Worm (Caenorhabditis elegans) whole organism, L4 larva: ENCODE data around the gene B0302.5.
A peak's percentile ranks its signal among the peaks of the same experiment; 100 is the strongest.

Source experiments
- D1046.2 ChIP-seq: fragments of 200-800 bp; sonication (Bioruptor generic); IDR thresholded peaks from 2 replicates; pipeline ENCODE4 v1.3.6; 2022; ENCODE audit warnings: missing genetic modification characterization, missing compliant biosample characterization
- F26F4.8 ChIP-seq: fragments of 200-800 bp; sonication (Bioruptor generic); conservative IDR thresholded peaks from 2 replicates; pipeline ENCODE4 v1.3.6; 2022; ENCODE audit warnings: missing genetic modification characterization, missing compliant biosample characterization
- T26A8.4 ChIP-seq: fragments of 200-800 bp; sonication (Bioruptor generic); IDR thresholded peaks from 2 replicates; pipeline ENCODE4 v1.3.6; 2022; ENCODE audit warnings: missing genetic modification characterization, missing compliant biosample characterization
- aha-1 ChIP-seq: fragments of 150-350 bp; peaks from one replicate; lab custom pipeline; 2014; ENCODE audit warnings: missing biosample characterization, missing genetic modification characterization
- arid-1 ChIP-seq: fragments of 200-800 bp; sonication (Bioruptor generic); conservative IDR thresholded peaks from 2 replicates; pipeline ENCODE4 v1.3.6; 2022; ENCODE audit warnings: missing genetic modification reagents, missing genetic modification characterization, missing compliant biosample characterization
- ces-1 ChIP-seq: fragments of 150-350 bp; sonication (generic microtip); optimal IDR thresholded peaks from 4 replicates; lab custom pipeline; 2014; ENCODE audit warnings: missing biosample characterization, missing genetic modification reagents, missing genetic modification characterization
- cey-2 ChIP-seq: sonication (generic microtip); optimal IDR thresholded peaks from 3 replicates; lab custom pipeline; 2017; ENCODE audit warnings: missing genetic modification characterization, mild to moderate bottlenecking, missing compliant biosample characterization, antibody characterized with exemption, borderline replicate concordance; ENCODE audit not compliant: insufficient read depth
- ctbp-1 ChIP-seq: fragments of 200-800 bp; sonication (Bioruptor generic); IDR thresholded peaks from 2 replicates; pipeline ENCODE4 v1.3.6; 2022; ENCODE audit warnings: missing genetic modification reagents, missing genetic modification characterization, missing compliant biosample characterization
- daf-16 ChIP-seq, 3 experiments: sonication (generic microtip); optimal IDR thresholded peaks; 2 replicates each; lab custom pipeline; 2016 to 2017; ENCODE audit warnings: missing genetic modification characterization in 3 of 3, missing genetic modification reagents in 3 of 3, mild to moderate bottlenecking in 2 of 3, missing compliant biosample characterization in 2 of 3, missing biosample characterization in 1 of 3, moderate library complexity in 1 of 3
- daf-8 ChIP-seq: fragments of 200-800 bp; sonication (Bioruptor generic); IDR thresholded peaks from 2 replicates; pipeline ENCODE4 v1.3.6; 2022; ENCODE audit warnings: missing genetic modification characterization, missing compliant biosample characterization
- dmd-6 ChIP-seq: fragments of 200-800 bp; sonication (Bioruptor generic); IDR thresholded peaks from 2 replicates; pipeline ENCODE4 v1.3.6; 2022; ENCODE audit warnings: missing genetic modification reagents, missing genetic modification characterization, missing compliant biosample characterization
- dpl-1 ChIP-seq: fragments of 150-350 bp; optimal IDR thresholded peaks from 2 replicates; lab custom pipeline; 2014; ENCODE audit warnings: missing biosample characterization, missing genetic modification reagents, missing genetic modification characterization
- dve-1 ChIP-seq: sonication (generic microtip); optimal IDR thresholded peaks from 2 replicates; lab custom pipeline; 2017; ENCODE audit warnings: antibody characterized with exemption, mild to moderate bottlenecking, missing genetic modification characterization, missing compliant biosample characterization; ENCODE audit not compliant: insufficient read depth
- fkh-10 ChIP-seq: fragments of 150-350 bp; optimal IDR thresholded peaks from 2 replicates; lab custom pipeline; 2014; ENCODE audit warnings: missing biosample characterization, missing genetic modification reagents, missing genetic modification characterization
- hif-1 ChIP-seq, 2 experiments: sonication (generic microtip); optimal IDR thresholded peaks; 2 replicates each; lab custom pipeline; 2016 to 2017; ENCODE audit warnings: missing compliant biosample characterization in 2 of 2, missing genetic modification characterization in 2 of 2, missing genetic modification reagents in 2 of 2, missing genotype in 2 of 2, mild to moderate bottlenecking in 1 of 2
- hlh-11 ChIP-seq: fragments of 200-800 bp; sonication (Bioruptor generic); optimal IDR thresholded peaks from 2 replicates; lab custom pipeline; 2018; ENCODE audit warnings: mild to moderate bottlenecking, missing genetic modification characterization, missing compliant biosample characterization
- hlh-30 ChIP-seq: sonication (generic microtip); optimal IDR thresholded peaks from 2 replicates; lab custom pipeline; 2017; ENCODE audit warnings: antibody characterized with exemption, mild to moderate bottlenecking, missing genetic modification characterization, missing compliant biosample characterization; ENCODE audit not compliant: insufficient read depth
- lin-15B ChIP-seq: fragments of 150-350 bp; sonication (generic microtip); optimal IDR thresholded peaks from 3 replicates; lab custom pipeline; 2014; ENCODE audit warnings: missing biosample characterization, missing genetic modification characterization
- mdl-1 ChIP-seq, 2 experiments: fragments of 150-350 bp in 1 of 2; sonication (generic microtip) in 1 of 2; optimal IDR thresholded peaks; 2 replicates each; lab custom pipeline; 2014 to 2017; ENCODE audit warnings: missing biosample characterization in 2 of 2, missing genetic modification characterization in 2 of 2
- mes-2 ChIP-seq: sonication (generic microtip); optimal IDR thresholded peaks from 2 replicates; lab custom pipeline; 2016; ENCODE audit warnings: missing genotype, mild to moderate bottlenecking, missing genetic modification characterization, missing compliant biosample characterization; ENCODE audit not compliant: poor library complexity, severe bottlenecking
- mxl-3 ChIP-seq: fragments of 200-800 bp; sonication (Bioruptor generic); optimal IDR thresholded peaks from 2 replicates; lab custom pipeline; 2018; ENCODE audit warnings: mild to moderate bottlenecking, missing genetic modification characterization, missing compliant biosample characterization
- nhr-28 ChIP-seq: fragments of 150-350 bp; optimal IDR thresholded peaks from 2 replicates; lab custom pipeline; 2014; ENCODE audit warnings: missing biosample characterization, missing genetic modification characterization
- nhr-41 ChIP-seq: fragments of 200-800 bp; sonication (Bioruptor generic); IDR thresholded peaks from 2 replicates; pipeline ENCODE4 v1.3.6; 2022; ENCODE audit warnings: missing genetic modification reagents, missing genetic modification characterization, missing compliant biosample characterization
- nhr-42 ChIP-seq: fragments of 200-800 bp; sonication (Bioruptor generic); IDR thresholded peaks from 2 replicates; pipeline ENCODE4 v1.3.6; 2022; ENCODE audit warnings: missing genetic modification characterization, missing compliant biosample characterization
- nhr-48 ChIP-seq: sonication (generic microtip); optimal IDR thresholded peaks from 2 replicates; lab custom pipeline; 2016; ENCODE audit warnings: mild to moderate bottlenecking, missing genetic modification characterization, missing compliant biosample characterization
- nhr-6 ChIP-seq: fragments of 150-350 bp; optimal IDR thresholded peaks from 2 replicates; lab custom pipeline; 2014; ENCODE audit warnings: missing biosample characterization, missing genetic modification characterization
- nhr-76 ChIP-seq: fragments of 150-350 bp; optimal IDR thresholded peaks from 2 replicates; lab custom pipeline; 2014; ENCODE audit warnings: missing biosample characterization, missing genetic modification characterization
- nhr-77 ChIP-seq: fragments of 150-350 bp; optimal IDR thresholded peaks from 2 replicates; lab custom pipeline; 2014; ENCODE audit warnings: missing biosample characterization, missing genetic modification characterization
- pha-4 ChIP-seq, 2 experiments: fragments of 150-350 bp in 1 of 2; fragments of 200-800 bp in 1 of 2; sonication (Bioruptor generic) in 1 of 2; IDR thresholded peaks in 1 of 2; optimal IDR thresholded peaks in 1 of 2; 2 replicates each; pipeline versions ENCODE4 v1.3.6 to Lab custom; 2014 to 2022; ENCODE audit warnings: missing genetic modification characterization in 2 of 2, missing genetic modification reagents in 2 of 2, missing biosample characterization in 1 of 2, missing compliant biosample characterization in 1 of 2
- pqm-1 ChIP-seq: sonication (generic microtip); optimal IDR thresholded peaks from 2 replicates; lab custom pipeline; 2017; ENCODE audit warnings: missing biosample characterization, missing genetic modification characterization
- spr-3 ChIP-seq: fragments of 200-800 bp; sonication (Bioruptor generic); optimal IDR thresholded peaks from 2 replicates; lab custom pipeline; 2018; ENCODE audit warnings: mild to moderate bottlenecking, missing genetic modification characterization, missing compliant biosample characterization
- unc-62 ChIP-seq, 3 experiments: fragments of 150-350 bp in 1 of 3; sonication (generic microtip); optimal IDR thresholded peaks in 2 of 3; peaks in 1 of 3; 1 replicate in 1 of 3; 2 replicates in 2 of 3; lab custom pipeline; 2014 to 2017; ENCODE audit warnings: missing biosample characterization in 3 of 3, missing genetic modification characterization in 3 of 3, missing genetic modification reagents in 3 of 3, missing genotype in 1 of 3

B0302.5 gene

DNA sequence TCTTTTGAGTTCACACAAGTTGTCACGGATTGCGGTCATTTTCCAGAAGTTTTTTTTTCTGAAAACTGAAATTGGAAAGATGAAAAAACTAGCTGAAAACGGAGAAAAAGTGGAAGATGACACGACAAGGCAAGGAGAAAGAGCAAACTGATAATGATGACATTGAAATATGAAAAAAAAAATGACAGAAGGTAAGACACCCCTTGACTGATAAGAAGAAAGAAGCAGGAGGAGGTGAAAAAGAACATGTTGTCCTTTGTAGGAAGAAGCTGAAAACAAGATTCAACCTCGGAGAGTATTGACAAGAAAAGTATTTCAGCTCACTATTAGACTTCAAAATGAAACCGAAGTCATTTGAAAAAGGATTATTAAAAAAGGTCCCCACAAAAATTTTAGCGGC, at the start of gene B0302.5:
Gene B0302.5 (minus strand): TSS at position 58 of the 400 bp plus-strand sequence.
- peak; percentile 84 for TF ChIP-seq pqm-1 (tag; lab: Kevin White, UChicago)
- no peak for TF ChIP-seq daf-16 (GFP tag; optimal IDR thresholded peaks at IDR 0.05; lab: Kevin White, UChicago)
- peak; percentile 73 for TF ChIP-seq daf-16 (tag; optimal IDR thresholded peaks at IDR 0.05; lab: Kevin White, UChicago)
- TF ChIP-seq dve-1 (tag; lab: Kevin White, UChicago): peak; percentile 19
- no peak for TF ChIP-seq cey-2 (tag; lab: Kevin White, UChicago)
- TF ChIP-seq ctbp-1: no peak
- no peak for TF ChIP-seq spr-3 (GFP tag; lab: Kevin White, UChicago)
- no peak for TF ChIP-seq nhr-77
- TF ChIP-seq ces-1: no peak
- TF ChIP-seq hif-1 (tag; optimal IDR thresholded peaks at IDR 0.05; lab: Kevin White, UChicago): no peak
- TF ChIP-seq hlh-11 (tag; lab: Kevin White, UChicago): peak; percentile 56
- no peak for TF ChIP-seq nhr-48 (tag; lab: Kevin White, UChicago)
- 0 out of 2 replicates have a peak, but pooled peaks have one; percentile 12 for TF ChIP-seq nhr-42 (GFP tag; lab: Robert Waterston, UW)
- no peak for TF ChIP-seq mes-2 (tag; lab: Kevin White, UChicago)
- TF ChIP-seq dmd-6 (GFP tag; lab: Robert Waterston, UW): peak; percentile 61; the same call in 1 of the 2 replicates
- TF ChIP-seq nhr-6: peak; percentile 9
- TF ChIP-seq D1046.2 (GFP tag; lab: Robert Waterston, UW): no peak
- no peak for TF ChIP-seq pha-4 (GFP tag; IDR thresholded peaks at IDR 0.05; lab: Robert Waterston, UW)
- no peak for TF ChIP-seq pha-4 (tag; optimal IDR thresholded peaks at IDR 0.05; lab: Kevin White, UChicago)
- 0 out of 2 replicates have a peak, but pooled peaks have one; percentile 31 for TF ChIP-seq nhr-41 (GFP tag; lab: Robert Waterston, UW)
- TF ChIP-seq nhr-76 (tag; lab: Kevin White, UChicago): no peak
- TF ChIP-seq nhr-28: peak; percentile 52
- TF ChIP-seq, all 104 proteins: peak for 9

DNA sequence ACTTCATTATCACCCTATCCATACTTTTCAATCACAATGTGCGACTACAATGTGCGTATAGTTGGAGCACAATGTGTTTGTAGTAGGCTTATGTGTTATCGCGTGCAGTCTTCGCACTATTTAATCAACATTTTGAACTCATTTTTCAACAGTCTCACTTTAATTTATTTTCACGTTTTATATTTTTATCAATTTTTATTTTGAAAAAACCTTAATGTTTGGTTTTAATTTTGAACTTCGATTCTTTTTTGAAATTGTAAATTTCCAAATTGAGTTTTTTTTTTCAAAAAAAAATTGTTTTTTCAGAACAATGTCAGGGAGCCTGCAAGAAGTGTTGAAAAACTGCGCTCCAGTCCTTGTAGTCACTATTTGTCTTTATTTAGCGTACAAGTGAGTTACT, 48.1 kb upstream of the B0302.5 start, which contains the start of gene T25G12.13:
Gene T25G12.13 (plus strand): TSS at position 301 of the 400 bp plus-strand sequence.
- TF ChIP-seq nhr-28 (peak; percentile 39), F26F4.8 (GFP tag; lab: Robert Waterston, UW) (no peak)

DNA sequence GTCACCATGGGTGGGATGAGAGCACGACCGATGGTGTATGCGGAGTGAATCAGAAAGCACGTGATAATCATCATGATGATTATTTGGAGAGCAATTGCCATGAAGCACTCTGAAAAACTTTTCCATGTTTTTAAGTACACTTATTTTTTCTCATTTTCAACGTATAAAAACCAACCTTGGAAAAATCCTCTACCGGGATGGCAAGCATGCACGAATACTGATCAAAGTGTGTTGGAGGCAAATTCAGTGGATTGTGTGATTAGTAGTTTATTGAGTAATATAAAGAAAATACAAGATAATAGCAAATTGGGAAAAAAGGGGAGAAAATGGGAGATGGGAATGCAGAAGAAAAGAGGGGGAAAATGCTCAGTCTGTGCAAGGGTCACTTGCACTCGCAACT, 42.5 kb upstream of the B0302.5 start, which contains the start of gene T25G12.11:
Gene T25G12.11 (minus strand): TSS at position 101 of the 400 bp plus-strand sequence.
- TF ChIP-seq lin-15B (tag; lab: Kevin White, UChicago): no peak
- peak; percentile 3 for TF ChIP-seq aha-1 (tag; lab: Kevin White, UChicago)

DNA sequence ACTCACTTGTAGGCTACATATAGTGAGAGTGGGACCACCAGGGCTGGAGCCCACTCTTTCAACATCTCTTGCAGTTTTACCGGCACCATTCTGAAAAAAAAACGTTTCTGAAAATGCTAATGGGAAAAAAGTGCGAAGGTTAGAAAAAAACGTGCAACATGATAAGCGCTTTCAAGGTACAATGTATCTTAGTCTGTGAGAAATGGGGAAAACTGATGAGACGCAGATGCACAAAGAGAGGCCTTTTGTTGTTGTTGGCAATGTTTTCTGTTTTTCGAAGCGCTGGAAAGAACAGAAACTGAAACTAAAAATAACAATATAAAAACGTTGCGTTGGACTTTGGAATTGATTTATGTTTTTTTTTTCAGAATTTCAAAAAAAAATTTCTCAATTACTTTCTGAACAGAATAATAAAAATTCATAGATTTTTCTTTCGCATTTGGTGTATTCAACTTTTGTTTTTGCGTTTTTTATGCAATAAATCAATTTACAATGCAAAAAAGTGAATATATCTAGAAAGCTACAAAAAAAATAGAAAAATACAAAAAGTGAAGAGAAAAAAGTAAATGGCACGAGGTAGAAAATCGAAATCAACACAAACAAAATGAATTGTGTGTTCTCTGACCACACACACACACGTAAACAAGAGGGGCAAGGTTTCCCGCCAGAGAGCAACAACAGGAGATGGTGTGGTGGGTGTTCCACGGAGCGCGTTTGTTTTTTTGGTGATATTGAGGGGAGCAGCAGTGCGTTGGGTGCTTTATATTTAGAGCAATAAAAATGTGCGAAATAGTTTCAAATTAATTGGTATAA, 41.0 kb upstream of the B0302.5 start, which contains the start of gene dhs-30:
Gene dhs-30 (minus strand): TSS at position 90 of the 813 bp plus-strand sequence.
- TF ChIP-seq mdl-1 (tag; optimal IDR thresholded peaks at IDR 0.05; lab: Kevin White, UChicago) (peak in 1 of 2 experiments; percentile 57), nhr-28 (peak; percentile 52), arid-1 (no peak), unc-62 (GFP tag; optimal IDR thresholded peaks at IDR 0.05 in 1 of 2; lab: Kevin White, UChicago) (peak in 1 of 2 experiments; percentile 87), unc-62 (tag; optimal IDR thresholded peaks at IDR 0.05; lab: Kevin White, UChicago) (no peak), hlh-30 (tag; lab: Kevin White, UChicago) (peak; percentile 43), daf-8 (no peak), fkh-10 (peak; percentile 4), dpl-1 (no peak), dmd-6 (GFP tag; lab: Robert Waterston, UW) (peak; percentile 44), aha-1 (tag; lab: Kevin White, UChicago) (peak; percentile 54), nhr-77 (peak; percentile 31), T26A8.4 (GFP tag; lab: Robert Waterston, UW) (no peak), dve-1 (tag; lab: Kevin White, UChicago) (peak; percentile 28), mes-2 (tag; lab: Kevin White, UChicago) (peak; percentile 20), hif-1 (tag; optimal IDR thresholded peaks at IDR 0.05; lab: Kevin White, UChicago) (peak in 1 of 2 experiments; percentile 3), ctbp-1 (no peak), hlh-11 (tag; lab: Kevin White, UChicago) (peak; percentile 8), daf-16 (GFP tag; optimal IDR thresholded peaks at IDR 0.05; lab: Kevin White, UChicago) (peak in 1 of 2 experiments; percentile 80), daf-16 (tag; optimal IDR thresholded peaks at IDR 0.05; lab: Kevin White, UChicago) (peak; percentile 98), mxl-3 (GFP tag; lab: Kevin White, UChicago) (no peak)
- TF ChIP-seq, all 104 proteins: peak for 13
